Fruit fly (Drosophila melanogaster): ENCODE data around the gene CG7560.
A peak's percentile ranks its signal among the peaks of the same experiment; 100 is the strongest.

Gene CG7560

dm6 chr3L:11417273-11418040, 7.5 kb upstream of the CG7560 start (continued):
- TF ChIP-seq CG11560 (tag; IDR thresholded peaks at IDR 0.05) (peak; percentile 79; the same call in 1 of the 3 replicates), ssp (GFP tag; IDR thresholded peaks at IDR 0.05) (peak; percentile 86), trh (GFP tag; optimal IDR thresholded peaks at IDR 0.05) (peak; percentile 50), CG18599 (GFP tag; optimal IDR thresholded peaks at IDR 0.05) (peak; percentile 88), Opbp (GFP tag; IDR thresholded peaks at IDR 0.05; ENCODE audit: partially characterized antibody) (peak; percentile 12; the same call in 1 of the 3 replicates), CG15269 (tag; optimal IDR thresholded peaks at IDR 0.05) (peak; percentile 89), zen (tag; optimal IDR thresholded peaks at IDR 0.05) (peak; percentile 83), CG17359 (tag; optimal IDR thresholded peaks at IDR 0.05) (peak; percentile 92), Usf (GFP tag; optimal IDR thresholded peaks at IDR 0.05) (peak; percentile 43), Ssrp (tag; optimal IDR thresholded peaks at IDR 0.05) (peak; percentile 91), CG7271 (tag; optimal IDR thresholded peaks at IDR 0.05) (peak; percentile 51), Ets97D (GFP tag; optimal IDR thresholded peaks at IDR 0.05) (peak; percentile 43), CG2875 (GFP tag; optimal IDR thresholded peaks at IDR 0.05) (peak; percentile 81), Tbp (GFP tag; optimal IDR thresholded peaks at IDR 0.05) (no peak), chif (GFP tag; optimal IDR thresholded peaks at IDR 0.05) (peak; percentile 54 to 79), dpn (GFP tag; optimal IDR thresholded peaks at IDR 0.05) (peak; percentile 48 to 59), Jarid2 (GFP tag; optimal IDR thresholded peaks at IDR 0.05) (peak; percentile 67), CG7786 (GFP tag; optimal IDR thresholded peaks at IDR 0.05) (peak; percentile 49), da (GFP tag; optimal IDR thresholded peaks at IDR 0.05) (peak; percentile 46), CG18476 (GFP tag; optimal IDR thresholded peaks at IDR 0.05) (peak; percentile 84), bab2 (GFP tag; optimal IDR thresholded peaks at IDR 0.05) (peak; percentile 72), Lhr (GFP tag; optimal IDR thresholded peaks at IDR 0.05) (peak; percentile 66), vnd (GFP tag; IDR thresholded peaks at IDR 0.05; ENCODE audit: partially characterized antibody) (peak; percentile 74), CG11093 (GFP tag; IDR thresholded peaks at IDR 0.05) (peak; percentile 83), Med (GFP tag) (peak; percentile 81), sens-2 (GFP tag; IDR thresholded peaks at IDR 0.05) (peak; percentile 70), CG2129 (GFP tag; IDR thresholded peaks at IDR 0.05; ENCODE audit: partially characterized antibody) (no peak), tll (GFP tag; optimal IDR thresholded peaks at IDR 0.05) (no peak), Elba2 (GFP tag; optimal IDR thresholded peaks at IDR 0.05) (no peak), jing (GFP tag; optimal IDR thresholded peaks at IDR 0.05) (peak; percentile 39), wek (GFP tag; optimal IDR thresholded peaks at IDR 0.05) (peak; percentile 39), Fer2 (tag; optimal IDR thresholded peaks at IDR 0.05) (peak; percentile 62), psq (GFP tag; optimal IDR thresholded peaks at IDR 0.05) (peak; percentile 57), dmrt11E (tag; optimal IDR thresholded peaks at IDR 0.05) (peak; percentile 93), fru (optimal IDR thresholded peaks at IDR 0.05) (no peak), ftz-f1 (GFP tag; optimal IDR thresholded peaks at IDR 0.05) (no peak), CG11247 (GFP tag; IDR thresholded peaks at IDR 0.05) (peak; percentile 87), schlank (tag; optimal IDR thresholded peaks at IDR 0.05) (no peak), CG8359 (GFP tag; optimal IDR thresholded peaks at IDR 0.05; ENCODE audit: borderline replicate concordance) (peak; percentile 74), CG31224 (GFP tag; IDR thresholded peaks at IDR 0.05) (peak; percentile 61), CG3065 (GFP tag; optimal IDR thresholded peaks at IDR 0.05) (peak; percentile 57), CG4404 (GFP tag; IDR thresholded peaks at IDR 0.05) (peak; percentile 85), Dfd (GFP tag; optimal IDR thresholded peaks at IDR 0.05) (no peak), B-H2 (GFP tag; optimal IDR thresholded peaks at IDR 0.05) (peak; percentile 32), CG3838 (GFP tag; optimal IDR thresholded peaks at IDR 0.05) (peak; percentile 50), CG1832 (GFP tag; optimal IDR thresholded peaks at IDR 0.05) (no peak), CG2199 (GFP tag; IDR thresholded peaks at IDR 0.05) (no peak), nau (GFP tag; optimal IDR thresholded peaks at IDR 0.05) (peak; percentile 87), HLH54F (GFP tag; optimal IDR thresholded peaks at IDR 0.05) (peak; percentile 40)
